Worm (Caenorhabditis elegans): ENCODE measurements around the gene spdl-1.

Gene spdl-1

ce11 chrII:7809358-7809914 is 28.1 kb downstream of the spdl-1 start:
- TF ChIP-seq unc-62 (GFP tag; optimal IDR thresholded peaks at IDR 0.05), result no peak

DNA sequence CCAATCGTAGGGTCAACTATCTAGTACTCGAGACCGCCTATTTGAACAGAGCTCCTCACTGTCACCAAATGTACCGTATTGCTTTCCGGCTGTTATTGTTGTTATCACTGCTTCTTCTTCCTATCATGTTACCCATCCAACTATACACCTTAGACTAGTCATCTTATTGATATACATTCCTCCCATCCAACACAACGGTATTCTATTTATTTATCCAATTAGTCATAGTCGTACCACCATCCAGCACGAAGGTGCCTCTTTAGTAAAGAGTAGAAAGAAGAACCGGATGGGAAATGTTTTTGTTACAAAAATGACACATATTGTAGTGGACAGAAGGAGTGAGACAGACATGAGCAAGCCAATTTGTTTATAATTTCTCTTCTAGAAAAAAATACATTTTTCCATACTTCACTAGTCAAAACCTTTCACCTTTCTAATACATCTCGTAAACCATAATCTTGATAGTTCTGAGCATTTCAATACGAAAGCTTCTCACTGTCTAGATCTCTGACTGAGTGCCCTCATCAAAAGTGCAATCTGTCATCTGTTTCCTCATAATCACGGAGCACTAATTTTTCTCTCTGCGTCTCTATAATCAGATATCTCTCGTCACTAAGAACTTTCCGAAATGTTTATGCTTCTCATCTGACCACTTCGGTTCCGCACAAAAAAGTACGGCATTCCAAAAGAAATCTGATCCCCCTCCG is 28.9 kb downstream of the spdl-1 start:
- TF ChIP-seq unc-62 (GFP tag; optimal IDR thresholded peaks at IDR 0.05), result no peak

DNA sequence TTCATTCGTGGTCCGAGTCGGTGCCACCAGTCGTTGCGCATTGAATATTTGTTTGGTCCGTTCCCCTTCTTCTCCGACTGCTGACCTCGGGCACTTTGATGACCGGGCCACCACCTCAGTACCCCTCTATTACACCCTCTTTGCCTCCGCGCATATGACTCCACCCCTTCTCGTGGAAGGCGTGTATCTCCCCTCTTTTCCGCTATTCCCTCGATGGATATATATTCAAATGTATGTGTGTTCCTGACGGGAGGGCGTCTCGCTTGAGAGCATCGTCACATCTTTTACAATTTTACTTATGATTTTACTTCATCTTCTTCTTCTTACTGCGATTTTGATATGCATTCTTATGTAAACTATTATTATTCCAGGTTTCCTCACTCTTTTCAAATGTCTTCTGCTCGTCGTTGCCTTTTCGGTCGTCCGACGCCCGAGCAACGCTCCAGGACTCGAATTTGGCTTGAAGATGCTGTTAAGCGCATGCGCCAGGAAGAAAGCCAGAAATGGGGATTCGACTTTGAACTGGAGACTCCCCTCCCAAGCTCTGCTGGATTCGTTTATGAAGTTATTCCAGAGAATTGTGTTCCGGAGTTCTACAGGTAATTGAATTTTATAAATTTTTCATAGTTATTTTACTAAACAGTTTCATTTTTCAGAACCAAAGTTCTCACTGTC is 29.6 kb downstream of the spdl-1 start, which contains the start of gene cki-1:
TSS of gene cki-1 (plus strand) at position 372 of the 675 bp plus-strand sequence.
- TF ChIP-seq unc-62 (GFP tag; optimal IDR thresholded peaks at IDR 0.05), result no peak

DNA sequence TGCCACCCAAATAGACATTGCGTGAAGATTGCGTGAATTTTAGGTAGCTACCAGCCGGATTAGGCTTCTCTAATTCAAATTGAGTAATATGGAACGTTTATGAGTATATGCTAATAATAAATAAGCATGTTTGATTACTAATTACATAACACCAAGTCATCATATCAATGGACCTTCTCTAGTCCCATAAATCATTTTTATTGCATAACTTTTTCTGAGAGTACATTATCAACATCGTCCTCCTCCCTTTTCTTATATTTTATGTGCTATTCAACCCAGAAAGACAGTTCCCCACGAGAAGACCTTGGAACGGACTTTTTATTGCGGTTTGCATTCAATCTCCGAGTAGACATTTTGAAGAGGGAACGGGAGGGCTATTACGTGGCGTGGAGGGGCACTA is 31.0 kb downstream of the spdl-1 start:
- TF ChIP-seq unc-62 (GFP tag; optimal IDR thresholded peaks at IDR 0.05), result no peak

- no peak for TF ChIP-seq unc-62 (GFP tag; optimal IDR thresholded peaks at IDR 0.05)
Observed at ce11 chrII:7813237-7813636, 31.9 kb downstream of the spdl-1 start.

ce11 chrII:7813645-7814044 is 32.3 kb downstream of the spdl-1 start:
- no peak for TF ChIP-seq unc-62 (GFP tag; optimal IDR thresholded peaks at IDR 0.05)

DNA sequence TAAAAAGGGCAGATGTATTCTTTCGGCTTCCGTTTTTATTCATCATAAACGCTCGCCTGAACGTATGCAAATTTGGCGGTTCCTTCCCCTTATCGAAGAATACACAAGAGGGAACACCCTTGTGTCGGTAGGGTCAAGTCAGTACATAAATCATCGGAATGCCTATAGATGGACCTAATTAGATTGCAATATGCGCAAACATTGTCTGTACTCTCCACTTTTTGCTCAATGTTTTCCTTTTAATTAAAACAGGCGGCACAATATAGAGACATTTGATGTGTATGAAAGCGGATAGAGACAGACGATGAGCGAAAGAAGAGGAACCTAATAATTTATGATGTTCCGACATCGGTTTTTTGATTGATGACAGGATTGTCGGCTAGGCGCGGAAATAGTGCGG is 32.8 kb downstream of the spdl-1 start:
- TF ChIP-seq unc-62 (GFP tag; optimal IDR thresholded peaks at IDR 0.05), result no peak

DNA sequence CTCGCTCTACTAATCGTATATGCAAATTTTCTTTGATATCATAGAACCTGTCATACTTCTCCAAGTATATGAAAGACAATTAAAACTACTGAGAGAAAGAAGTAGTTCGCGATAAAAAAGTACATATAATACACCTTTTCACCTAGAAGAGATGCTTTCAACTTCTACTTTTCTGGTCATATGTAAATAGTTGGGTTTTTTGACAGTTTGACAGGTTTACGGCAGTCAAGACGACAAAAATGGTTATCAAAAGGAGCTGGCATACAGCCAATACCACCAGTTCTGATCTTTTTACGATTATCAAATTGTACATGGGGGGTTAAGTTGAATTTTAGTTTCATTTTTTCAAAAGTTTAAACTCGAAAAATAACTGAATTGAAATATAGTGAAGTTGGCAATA is 33.5 kb downstream of the spdl-1 start:
- no peak for TF ChIP-seq unc-62 (GFP tag; optimal IDR thresholded peaks at IDR 0.05)

DNA sequence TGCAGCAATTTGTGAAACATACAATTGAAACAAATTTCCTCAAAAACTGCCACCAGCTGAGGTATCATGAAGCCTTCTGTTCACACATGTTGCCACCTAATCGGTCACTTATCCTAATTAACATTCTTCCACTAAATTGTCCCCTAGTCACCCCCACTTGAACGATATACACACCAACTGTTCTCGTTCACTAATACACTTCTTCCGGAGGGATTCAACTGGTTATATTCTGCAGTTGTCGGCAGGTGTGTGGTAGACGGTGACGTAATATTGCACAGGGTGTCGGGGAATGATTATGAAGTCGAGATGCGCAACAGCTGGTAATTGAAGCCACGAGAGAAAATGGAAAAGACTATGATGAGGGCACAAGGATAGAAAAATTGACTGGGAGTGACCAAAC is 34.0 kb downstream of the spdl-1 start:
- TF ChIP-seq unc-62 (GFP tag; optimal IDR thresholded peaks at IDR 0.05), result no peak

DNA sequence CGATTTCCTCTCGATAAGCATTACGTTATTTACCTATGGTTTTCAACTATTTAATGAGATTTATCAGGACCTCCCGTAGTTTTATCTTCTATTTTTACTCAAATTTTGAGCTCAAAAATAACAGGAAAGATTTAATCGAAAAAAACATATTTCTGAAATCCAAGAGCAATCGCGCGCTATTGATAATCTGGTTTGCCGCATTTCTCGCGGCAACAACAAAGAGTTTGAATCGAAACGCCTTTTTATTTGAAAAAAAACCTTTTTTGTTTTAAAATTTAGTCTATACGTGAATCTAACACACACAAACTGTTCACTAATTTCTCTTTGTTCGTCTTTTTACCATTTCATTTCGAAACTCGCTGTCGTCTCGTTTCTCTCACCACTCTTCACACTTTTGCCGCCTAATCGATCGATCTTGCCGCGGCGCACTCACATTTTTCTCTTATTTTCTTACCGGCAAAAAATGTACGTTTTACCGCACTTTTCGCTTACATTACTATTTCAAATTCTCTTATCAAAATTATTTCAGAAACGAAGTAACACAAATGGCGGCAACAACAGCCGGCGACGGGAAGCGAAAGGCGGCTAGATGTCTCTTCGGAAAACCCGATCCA is 34.9 kb downstream of the spdl-1 start, which contains the start of gene cki-2:
TSS of gene cki-2 (plus strand) at position 337 of the 614 bp plus-strand sequence.
- TF ChIP-seq unc-62 (GFP tag; optimal IDR thresholded peaks at IDR 0.05), result no peak

DNA sequence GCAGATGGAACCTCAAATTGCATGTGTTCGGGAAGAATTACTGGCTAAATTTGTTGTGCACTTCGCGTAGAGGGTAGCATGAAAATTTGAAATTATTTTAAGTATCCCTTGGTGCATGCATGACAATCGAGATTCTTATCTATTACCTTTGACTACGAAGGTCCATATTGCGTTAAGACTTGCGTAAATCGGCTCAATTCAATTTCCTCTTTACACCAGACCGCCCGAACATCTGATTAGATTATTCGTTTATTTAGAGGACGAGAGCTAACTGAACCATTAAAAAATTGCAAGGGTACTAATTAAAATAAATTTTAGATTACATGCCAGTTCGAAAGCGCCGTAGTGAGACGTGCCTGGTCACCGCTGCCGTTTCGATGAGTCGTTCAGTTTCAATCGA is 36.2 kb downstream of the spdl-1 start:
- no peak for TF ChIP-seq unc-62 (GFP tag; optimal IDR thresholded peaks at IDR 0.05)

DNA sequence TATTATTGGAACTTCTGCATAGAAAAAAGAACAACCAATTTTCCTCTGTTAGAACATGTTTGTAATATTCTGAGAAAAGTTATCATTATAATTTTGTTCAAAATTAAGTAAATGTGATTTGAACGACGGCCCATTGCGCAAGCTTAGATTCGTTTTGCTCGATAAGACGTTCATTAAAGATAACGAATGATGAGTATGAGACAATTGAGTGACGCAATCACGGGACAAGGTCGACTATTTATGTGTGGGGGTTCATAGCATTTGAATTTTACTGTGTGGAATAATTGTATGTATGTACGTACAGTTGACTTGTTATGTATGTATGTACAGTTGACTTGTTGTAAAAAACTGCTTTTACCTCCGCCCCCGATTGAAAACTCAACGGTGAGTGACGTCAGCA is 38.0 kb downstream of the spdl-1 start:
- no peak for TF ChIP-seq unc-62 (GFP tag; optimal IDR thresholded peaks at IDR 0.05)

DNA sequence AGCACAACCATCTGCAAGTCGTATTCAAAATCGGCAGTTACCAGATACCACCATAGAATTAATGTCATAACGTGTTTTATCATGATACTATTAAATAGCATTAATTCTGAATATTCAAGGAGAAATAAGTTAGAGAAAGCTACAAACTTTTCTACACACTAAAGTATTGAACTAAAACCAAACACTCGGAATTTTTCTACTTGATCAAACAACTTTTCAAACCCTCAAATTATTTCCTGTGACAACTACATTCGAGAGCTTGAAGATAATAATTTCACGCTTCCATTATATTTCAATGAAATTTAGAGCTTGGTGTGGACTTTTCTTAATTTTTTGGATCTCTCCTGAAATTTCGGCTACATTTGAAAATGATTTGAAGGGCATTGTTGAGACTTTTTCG is 41.1 kb downstream of the spdl-1 start, which contains the start of gene irld-47:
TSS of gene irld-47 (minus strand) at position 101 of the 400 bp plus-strand sequence.
- TF ChIP-seq unc-62 (GFP tag; optimal IDR thresholded peaks at IDR 0.05), result no peak

ce11 chrII:7825107-7825506 is 43.7 kb downstream of the spdl-1 start, which contains the start of gene srw-62:
Gene srw-62, plus strand, starts transcription at chrII:7825407.
- TF ChIP-seq unc-62 (GFP tag; optimal IDR thresholded peaks at IDR 0.05), result no peak

- TF ChIP-seq unc-62 (GFP tag; optimal IDR thresholded peaks at IDR 0.05), result no peak
Observed at ce11 chrII:7827883-7828282, 46.5 kb downstream of the spdl-1 start.

- TF ChIP-seq unc-62 (GFP tag; optimal IDR thresholded peaks at IDR 0.05), result no peak
Observed at ce11 chrII:7829616-7830015, 48.2 kb downstream of the spdl-1 start.

Measured in whole organism, dauer.